Fruit fly (Drosophila melanogaster) whole organism, wandering third instar larva: ENCODE measurements around the gene mav.

Experiments used
- CrebA ChIP-seq: fragments of 200-800 bp; sonication (Bioruptor generic); optimal IDR thresholded peaks from 2 replicates; lab custom pipeline; 2016; ENCODE audit warnings: missing biosample characterization, mild to moderate bottlenecking, missing genetic modification characterization, borderline replicate concordance
- Dfd ChIP-seq: fragments of >200 bp; optimal IDR thresholded peaks from 2 replicates; lab custom pipeline; 2017; ENCODE audit warnings: missing biosample characterization, missing genetic modification characterization
- GATAd ChIP-seq: sonication (Bioruptor generic); optimal IDR thresholded peaks from 2 replicates; lab custom pipeline; 2016; ENCODE audit warnings: missing biosample characterization, missing genetic modification characterization
- Sp1 ChIP-seq: fragments of 200-800 bp; sonication (Bioruptor generic); optimal IDR thresholded peaks from 3 replicates; lab custom pipeline; 2019; ENCODE audit warnings: missing biosample characterization, mild to moderate bottlenecking, missing genetic modification characterization, moderate library complexity
- fru ChIP-seq: fragments of 200-800 bp; sonication (Bioruptor generic); optimal IDR thresholded peaks from 3 replicates; lab custom pipeline; 2016; ENCODE audit warnings: missing biosample characterization, mild to moderate bottlenecking, missing genetic modification characterization
- h ChIP-seq: fragments of 200-800 bp; sonication (Bioruptor generic); optimal IDR thresholded peaks from 3 replicates; lab custom pipeline; 2016; ENCODE audit warnings: missing biosample characterization, mild to moderate bottlenecking, missing genetic modification characterization
- pan ChIP-seq: fragments of >200 bp; optimal IDR thresholded peaks from 2 replicates; lab custom pipeline; 2017
- psq ChIP-seq: fragments of 200-800 bp; sonication (Bioruptor generic); optimal IDR thresholded peaks from 3 replicates; lab custom pipeline; 2017; ENCODE audit warnings: missing biosample characterization, mild to moderate bottlenecking, missing genetic modification characterization, moderate library complexity
- usp ChIP-seq: fragments of >200 bp; optimal IDR thresholded peaks from 2 replicates; lab custom pipeline; 2017; ENCODE audit warnings: missing biosample characterization, missing genetic modification characterization

dm6 chr4:576439-576838 lies 49.4 kb downstream of the mav start:
- TF ChIP-seq psq (GFP tag; lab: Kevin White, UChicago) (no peak), Sp1 (GFP tag; lab: Kevin White, UChicago) (no peak), pan (lab: Kevin White, UChicago) (no peak), CrebA (GFP tag; lab: Kevin White, UChicago) (no peak), h (GFP tag; lab: Kevin White, UChicago) (no peak), fru (GFP tag; lab: Kevin White, UChicago) (no peak), usp (GFP tag; lab: Kevin White, UChicago) (no peak), Dfd (no peak), GATAd (GFP tag; lab: Kevin White, UChicago) (no peak)
